Worm (Caenorhabditis elegans): ENCODE measurements around the gene fbxc-18.

DNA sequence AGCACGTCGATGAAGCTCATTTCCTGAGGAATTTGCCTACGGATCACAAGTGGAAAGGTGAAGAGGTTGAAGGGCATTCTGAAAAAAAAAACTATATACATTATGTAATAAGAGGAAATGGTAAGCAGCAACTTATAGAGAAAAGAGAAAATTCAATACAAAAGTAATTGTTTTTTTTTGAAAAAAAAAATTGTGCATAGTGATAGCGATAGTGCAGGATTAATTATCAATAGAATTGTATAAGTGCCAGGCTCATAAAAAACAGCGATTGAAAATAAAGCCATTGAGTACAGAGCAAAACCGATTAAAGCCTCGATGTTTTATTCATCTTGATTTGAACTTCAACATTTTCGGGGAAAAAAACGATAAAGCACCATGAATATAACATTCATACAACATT lies 6.0 kb upstream of the fbxc-18 start, which contains the start of gene C32B5.15:
- TF ChIP-seq dmd-4 (tag; optimal IDR thresholded peaks at IDR 0.05; ENCODE audit: borderline replicate concordance) = no peak
- no peak for TF ChIP-seq F13H6.1 (tag; optimal IDR thresholded peaks at IDR 0.05)
- TF ChIP-seq C38D4.7 (GFP tag; optimal IDR thresholded peaks at IDR 0.05) = no peak
- TF ChIP-seq fkh-10 (GFP tag; optimal IDR thresholded peaks at IDR 0.05) = no peak
- no peak for TF ChIP-seq sox-2 (GFP tag; IDR thresholded peaks at IDR 0.05)
- no peak for TF ChIP-seq eyg-1 (tag; optimal IDR thresholded peaks at IDR 0.05)
- no peak for TF ChIP-seq Y22D7AL.16 (tag; optimal IDR thresholded peaks at IDR 0.05)
- TF ChIP-seq pqm-1 (tag; optimal IDR thresholded peaks at IDR 0.05) = no peak
- no peak for TF ChIP-seq mec-3 (tag; optimal IDR thresholded peaks at IDR 0.05; ENCODE audit: borderline replicate concordance)
- TF ChIP-seq ama-1 (optimal IDR thresholded peaks at IDR 0.05) = no peak
- TF ChIP-seq ceh-9 (tag; optimal IDR thresholded peaks at IDR 0.05) = no peak
- no peak for TF ChIP-seq rnt-1 (tag; optimal IDR thresholded peaks at IDR 0.05)
- TF ChIP-seq pag-3 (tag; optimal IDR thresholded peaks at IDR 0.05; ENCODE audit: borderline replicate concordance) = no peak
